Worm (Caenorhabditis elegans): ENCODE results near the gene C33E10.8.

C33E10.8 gene

ce11 chrX:17300735-17301134, 6.1 kb upstream of the C33E10.8 start:
- TF ChIP-seq elt-3 (tag; optimal IDR thresholded peaks at IDR 0.05) (no peak), snpc-4 (tag; optimal IDR thresholded peaks at IDR 0.05) (peak; percentile 40), ZK546.5 (tag; optimal IDR thresholded peaks at IDR 0.05) (no peak)

ce11 chrX:17297408-17297807, 2.8 kb upstream of the C33E10.8 start:
- TF ChIP-seq mml-1 (tag; optimal IDR thresholded peaks at IDR 0.05): no peak
- TF ChIP-seq elt-1 (tag; optimal IDR thresholded peaks at IDR 0.05): no peak
- TF ChIP-seq pha-4 (tag; optimal IDR thresholded peaks at IDR 0.05): peak; percentile 53
- peak; percentile 6 for TF ChIP-seq elt-2 (tag; optimal IDR thresholded peaks at IDR 0.05)
- no peak for TF ChIP-seq nhr-77 (tag; optimal IDR thresholded peaks at IDR 0.05)

- TF ChIP-seq ztf-11 (tag; optimal IDR thresholded peaks at IDR 0.05) (no peak), nhr-77 (tag; optimal IDR thresholded peaks at IDR 0.05) (no peak), mdl-1 (tag; optimal IDR thresholded peaks at IDR 0.05) (no peak), ceh-9 (tag; optimal IDR thresholded peaks at IDR 0.05) (no peak), nhr-12 (tag; optimal IDR thresholded peaks at IDR 0.05) (no peak), daf-12 (tag; optimal IDR thresholded peaks at IDR 0.05) (no peak)
These were observed 609 bp downstream of the C33E10.8 start for ce11 chrX:17294019-17294418.

ce11 chrX:17288378-17288777, 6.2 kb downstream of the C33E10.8 start:
- TF ChIP-seq eor-1 (tag; optimal IDR thresholded peaks at IDR 0.05) (no peak), lin-39 (tag; optimal IDR thresholded peaks at IDR 0.05) (no peak), ztf-4 (tag; optimal IDR thresholded peaks at IDR 0.05) (no peak), hmg-11 (tag; optimal IDR thresholded peaks at IDR 0.05) (no peak), mml-1 (tag; optimal IDR thresholded peaks at IDR 0.05) (no peak), nhr-43 (tag; optimal IDR thresholded peaks at IDR 0.05; ENCODE audit: poor library complexity, severe bottlenecking) (no peak), zag-1 (tag; optimal IDR thresholded peaks at IDR 0.05) (no peak), R02D3.7 (tag; optimal IDR thresholded peaks at IDR 0.05) (no peak), fkh-10 (GFP tag; optimal IDR thresholded peaks at IDR 0.05) (no peak), ztf-11 (tag; optimal IDR thresholded peaks at IDR 0.05) (no peak)

ce11 chrX:17256769-17257168, 37.9 kb downstream of the C33E10.8 start, which contains the start of gene Y40C7B.4:
Gene Y40C7B.4, minus strand, starts transcription at chrX:17256787.
- peak; percentile 67 for TF ChIP-seq pha-4 (tag; optimal IDR thresholded peaks at IDR 0.05)
- TF ChIP-seq nhr-237 (tag; optimal IDR thresholded peaks at IDR 0.05): no peak
- peak; percentile 97 for TF ChIP-seq elt-2 (tag; optimal IDR thresholded peaks at IDR 0.05)
- peak; percentile 56 for TF ChIP-seq jun-1 (tag; optimal IDR thresholded peaks at IDR 0.05)
- TF ChIP-seq pqm-1 (tag; optimal IDR thresholded peaks at IDR 0.05): peak; percentile 93
- no peak for TF ChIP-seq lin-15B (tag; optimal IDR thresholded peaks at IDR 0.05)

- peak; percentile 88 for TF ChIP-seq elt-2 (tag; optimal IDR thresholded peaks at IDR 0.05)
- TF ChIP-seq pqm-1 (tag; optimal IDR thresholded peaks at IDR 0.05): peak; percentile 25
These were observed 38.9 kb downstream of the C33E10.8 start for ce11 chrX:17255750-17256149.

- peak; percentile 26 for TF ChIP-seq elt-2 (tag; optimal IDR thresholded peaks at IDR 0.05)
- TF ChIP-seq nfya-1 (tag; optimal IDR thresholded peaks at IDR 0.05; ENCODE audit: insufficient read depth): no peak
- no peak for TF ChIP-seq snpc-4 (tag; optimal IDR thresholded peaks at IDR 0.05)
These were observed 47.4 kb downstream of the C33E10.8 start for ce11 chrX:17247260-17247659.

Data from whole organism, L3 larva.